Fruit fly (Drosophila melanogaster): ENCODE results near the gene CG10700.

DNA sequence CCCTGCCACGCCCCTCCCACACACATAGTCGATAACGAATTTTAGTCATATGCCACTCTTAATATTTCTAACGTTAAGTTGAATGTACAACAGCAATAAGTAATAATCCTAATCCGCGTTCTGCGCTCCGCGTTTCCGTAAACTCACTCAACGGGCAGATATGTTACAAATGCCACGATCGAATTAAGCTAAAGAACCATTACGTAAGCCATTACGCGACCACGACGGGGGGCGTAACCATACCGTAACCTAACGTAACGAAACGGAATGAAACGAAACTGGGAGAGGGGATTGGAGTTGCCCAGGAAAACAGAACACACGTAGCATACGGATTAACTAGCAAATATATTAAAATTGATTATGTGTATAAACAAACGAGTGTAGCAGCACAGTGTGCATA is 21.0 kb downstream of the CG10700 start:
- TF ChIP-seq Dll (optimal IDR thresholded peaks at IDR 0.05) (no peak), CG8478 (optimal IDR thresholded peaks at IDR 0.05) (no peak), pan (optimal IDR thresholded peaks at IDR 0.05) (no peak), psq (optimal IDR thresholded peaks at IDR 0.05) (no peak), usp (GFP tag; optimal IDR thresholded peaks at IDR 0.05) (no peak)

All from whole organism.